Fruit fly (Drosophila melanogaster) whole organism, embryonic: ENCODE results near the gene SkpA.

Experiments used
- ATbp ChIP-seq: fragments of 200-800 bp; sonication (Bioruptor generic); optimal IDR thresholded peaks from 2 replicates; lab custom pipeline; 2017; ENCODE audit warnings: missing biosample characterization, mild to moderate bottlenecking, missing genetic modification characterization, missing genetic modification reagents
- Asciz ChIP-seq: fragments of 200-800 bp; sonication (Bioruptor generic); optimal IDR thresholded peaks from 2 replicates; lab custom pipeline; 2017; ENCODE audit warnings: missing biosample characterization, mild to moderate bottlenecking, missing genetic modification characterization, missing genetic modification reagents
- C15 ChIP-seq: fragments of 200-800 bp; sonication (Bioruptor generic); IDR thresholded peaks from 3 replicates; pipeline ENCODE4 v1.3.6; 2022; ENCODE audit warnings: missing biosample characterization, missing genetic modification characterization
- CG10267 ChIP-seq: fragments of 200-800 bp; sonication (Bioruptor generic); optimal IDR thresholded peaks from 2 replicates; lab custom pipeline; 2018; ENCODE audit warnings: missing biosample characterization, mild to moderate bottlenecking, missing genetic modification characterization, moderate library complexity
- CG10366 ChIP-seq: fragments of 200-800 bp; sonication (Bioruptor generic); IDR thresholded peaks from 2 replicates; pipeline ENCODE4 v1.3.6; 2022; ENCODE audit warnings: missing biosample characterization, missing genetic modification characterization
- CG12299 ChIP-seq: fragments of 200-800 bp; sonication (Bioruptor generic); optimal IDR thresholded peaks from 2 replicates; lab custom pipeline; 2018; ENCODE audit warnings: missing biosample characterization, mild to moderate bottlenecking, missing genetic modification characterization
- CG13894 ChIP-seq: fragments of 200-800 bp; sonication (Bioruptor generic); optimal IDR thresholded peaks from 3 replicates; lab custom pipeline; 2018; ENCODE audit warnings: missing biosample characterization, mild to moderate bottlenecking, missing genetic modification characterization, moderate library complexity
- CG14965 ChIP-seq: fragments of 200-800 bp; sonication (Bioruptor generic); optimal IDR thresholded peaks from 2 replicates; lab custom pipeline; 2016; ENCODE audit warnings: missing biosample characterization, missing genetic modification characterization, borderline replicate concordance
- CG17385 ChIP-seq: fragments of 200-800 bp; sonication (Bioruptor generic); optimal IDR thresholded peaks from 3 replicates; lab custom pipeline; 2018; ENCODE audit warnings: missing biosample characterization, mild to moderate bottlenecking, missing genetic modification characterization
- CG1792 ChIP-seq: fragments of 200-800 bp; sonication (Bioruptor generic); optimal IDR thresholded peaks from 2 replicates; lab custom pipeline; 2016; ENCODE audit warnings: missing biosample characterization, missing genetic modification characterization
- CG31365 ChIP-seq: fragments of 200-800 bp; sonication (Bioruptor generic); optimal IDR thresholded peaks from 2 replicates; lab custom pipeline; 2018; ENCODE audit warnings: missing biosample characterization, mild to moderate bottlenecking, missing genetic modification characterization
- CG34224 ChIP-seq: fragments of 200-800 bp; sonication (Bioruptor generic); IDR thresholded peaks from 3 replicates; pipeline ENCODE4 v1.3.6; 2022; ENCODE audit warnings: missing biosample characterization, missing genetic modification characterization; ENCODE audit not compliant: partially characterized antibody
- CG42726 ChIP-seq: fragments of 200-800 bp; sonication (Bioruptor generic); IDR thresholded peaks from 2 replicates; pipeline ENCODE4 v1.3.6; 2022; ENCODE audit warnings: missing biosample characterization, missing genetic modification characterization; ENCODE audit not compliant: partially characterized antibody
- CG6689 ChIP-seq: fragments of 200-800 bp; sonication (Bioruptor generic); IDR thresholded peaks from 2 replicates; pipeline ENCODE4 v1.3.6; 2022; ENCODE audit warnings: missing biosample characterization, missing genetic modification characterization
- CG6791 ChIP-seq: fragments of 200-800 bp; sonication (Bioruptor generic); IDR thresholded peaks from 3 replicates; pipeline ENCODE4 v1.3.6; 2022; ENCODE audit warnings: missing biosample characterization, missing genetic modification characterization; ENCODE audit not compliant: partially characterized antibody
- CG7556 ChIP-seq: fragments of 200-800 bp; sonication (Bioruptor generic); optimal IDR thresholded peaks from 2 replicates; lab custom pipeline; 2017; ENCODE audit warnings: missing biosample characterization, mild to moderate bottlenecking, missing genetic modification characterization
- CG7839 ChIP-seq: fragments of 200-800 bp; sonication (Bioruptor generic); optimal IDR thresholded peaks from 3 replicates; lab custom pipeline; 2018; ENCODE audit warnings: missing biosample characterization, mild to moderate bottlenecking, missing genetic modification characterization, moderate library complexity
- CG8089 ChIP-seq: fragments of 200-800 bp; sonication (Bioruptor generic); optimal IDR thresholded peaks from 3 replicates; lab custom pipeline; 2016; ENCODE audit warnings: missing biosample characterization, missing genetic modification characterization
- CG8359 ChIP-seq: fragments of 200-800 bp; sonication (Bioruptor generic); optimal IDR thresholded peaks from 2 replicates; lab custom pipeline; 2017; ENCODE audit warnings: missing biosample characterization, mild to moderate bottlenecking, missing genetic modification characterization, borderline replicate concordance
- CG8765 ChIP-seq: fragments of 200-800 bp; sonication (Bioruptor generic); IDR thresholded peaks from 2 replicates; pipeline ENCODE4 v1.3.6; 2022; ENCODE audit warnings: missing biosample characterization, missing genetic modification characterization
- Hr51 ChIP-seq, 2 experiments: fragments of 200-800 bp; sonication (Bioruptor generic); optimal IDR thresholded peaks; 2 replicates in 1 of 2; 3 replicates in 1 of 2; lab custom pipeline; 2016 to 2018; ENCODE audit warnings: missing biosample characterization in 2 of 2, missing genetic modification characterization in 2 of 2, mild to moderate bottlenecking in 1 of 2, moderate library complexity in 1 of 2
- Max ChIP-seq: fragments of 200-800 bp; sonication (Bioruptor generic); optimal IDR thresholded peaks from 2 replicates; lab custom pipeline; 2016; ENCODE audit warnings: missing biosample characterization, mild to moderate bottlenecking, missing genetic modification characterization
- Poxn ChIP-seq: fragments of 200-800 bp; sonication (Bioruptor generic); IDR thresholded peaks from 2 replicates; pipeline ENCODE4 v1.3.6; 2022; ENCODE audit warnings: missing biosample characterization, missing genetic modification characterization
- Rfx ChIP-seq: fragments of 200-800 bp; sonication (Bioruptor generic); IDR thresholded peaks from 2 replicates; pipeline ENCODE4 v1.3.6; 2022; ENCODE audit warnings: missing biosample characterization, missing genetic modification characterization
- Scr ChIP-seq: fragments of 200-800 bp; sonication (Bioruptor generic); IDR thresholded peaks from 2 replicates; pipeline ENCODE4 v1.3.6; 2022; ENCODE audit warnings: missing biosample characterization, missing genetic modification characterization; ENCODE audit not compliant: partially characterized antibody
- Sin3A ChIP-seq: fragments of >200 bp; optimal IDR thresholded peaks from 2 replicates; lab custom pipeline; 2018
- Spps ChIP-seq: fragments of 200-800 bp; sonication (Bioruptor generic); optimal IDR thresholded peaks from 2 replicates; lab custom pipeline; 2018; ENCODE audit warnings: missing biosample characterization, mild to moderate bottlenecking, missing genetic modification characterization
- Sry-δ ChIP-seq: fragments of 200-800 bp; sonication (Bioruptor generic); optimal IDR thresholded peaks from 2 replicates; lab custom pipeline; 2016; ENCODE audit warnings: missing biosample characterization, missing genetic modification characterization
- bcd ChIP-seq: fragments of 200-800 bp; sonication (Bioruptor generic); optimal IDR thresholded peaks from 2 replicates; lab custom pipeline; 2017; ENCODE audit warnings: missing biosample characterization, mild to moderate bottlenecking, missing genetic modification characterization
- cato ChIP-seq: fragments of 200-800 bp; sonication (Bioruptor generic); optimal IDR thresholded peaks from 2 replicates; lab custom pipeline; 2016; ENCODE audit warnings: missing biosample characterization, missing genetic modification characterization, borderline replicate concordance
- chm ChIP-seq: fragments of 200-800 bp; sonication (Bioruptor generic); IDR thresholded peaks from 2 replicates; pipeline ENCODE4 v1.3.6; 2022; ENCODE audit warnings: missing biosample characterization, missing genetic modification characterization
- crp ChIP-seq, 2 experiments: fragments of 200-800 bp; sonication (Bioruptor generic); optimal IDR thresholded peaks; 2 replicates in 1 of 2; 3 replicates in 1 of 2; lab custom pipeline; 2017; ENCODE audit warnings: missing biosample characterization in 2 of 2, missing genetic modification characterization in 2 of 2, mild to moderate bottlenecking in 1 of 2, moderate library complexity in 1 of 2
- danr ChIP-seq: fragments of 200-800 bp; sonication (Bioruptor generic); IDR thresholded peaks from 2 replicates; pipeline ENCODE4 v1.3.6; 2022; ENCODE audit warnings: missing biosample characterization, missing genetic modification characterization
- fd96Cb ChIP-seq: fragments of 200-800 bp; sonication (Bioruptor generic); optimal IDR thresholded peaks from 2 replicates; lab custom pipeline; 2018; ENCODE audit warnings: missing biosample characterization, mild to moderate bottlenecking, missing genetic modification characterization, moderate library complexity
- hth ChIP-seq: fragments of >200 bp; optimal IDR thresholded peaks from 2 replicates; lab custom pipeline; 2017; ENCODE audit warnings: inconsistent platforms
- luna ChIP-seq: fragments of 200-800 bp; sonication (Bioruptor generic); optimal IDR thresholded peaks from 2 replicates; lab custom pipeline; 2016; ENCODE audit warnings: missing biosample characterization, missing genetic modification characterization
- nau ChIP-seq: fragments of 200-800 bp; sonication (Bioruptor generic); optimal IDR thresholded peaks from 3 replicates; lab custom pipeline; 2017; ENCODE audit warnings: missing biosample characterization, mild to moderate bottlenecking, missing genetic modification characterization, missing genetic modification reagents
- nom ChIP-seq: fragments of 200-800 bp; sonication (Bioruptor generic); optimal IDR thresholded peaks from 2 replicates; lab custom pipeline; 2017; ENCODE audit warnings: missing biosample characterization, missing genetic modification characterization, mild to moderate bottlenecking, moderate library complexity, missing genetic modification reagents
- p53 ChIP-seq: fragments of 200-800 bp; sonication (Bioruptor generic); optimal IDR thresholded peaks from 2 replicates; lab custom pipeline; 2016; ENCODE audit warnings: missing biosample characterization, missing genetic modification characterization
- pan ChIP-seq, 4 experiments: fragments of >200 bp in 3 of 4; fragments of 200-800 bp in 1 of 4; sonication (Bioruptor generic) in 1 of 4; optimal IDR thresholded peaks in 3 of 4; IDR thresholded peaks in 1 of 4; 2 replicates each; pipeline versions ENCODE4 v1.3.6 to Lab custom; 2017 to 2022; ENCODE audit warnings: missing biosample characterization in 2 of 4, missing genetic modification characterization in 2 of 4, mixed read lengths in 1 of 4
- prd ChIP-seq, 3 experiments: fragments of >200 bp in 2 of 3; fragments of 200-800 bp in 1 of 3; sonication (Bioruptor generic) in 1 of 3; optimal IDR thresholded peaks in 2 of 3; IDR thresholded peaks in 1 of 3; 2 replicates in 2 of 3; 3 replicates in 1 of 3; pipeline versions ENCODE4 v1.3.6 to Lab custom; 2017 to 2022; ENCODE audit warnings: missing biosample characterization in 1 of 3, missing genetic modification characterization in 1 of 3
- sd ChIP-seq: fragments of 200-800 bp; sonication (Bioruptor generic); optimal IDR thresholded peaks from 3 replicates; lab custom pipeline; 2018; ENCODE audit warnings: missing biosample characterization, mild to moderate bottlenecking, missing genetic modification characterization, moderate library complexity
- shn ChIP-seq: fragments of 200-800 bp; sonication (Bioruptor generic); optimal IDR thresholded peaks from 3 replicates; lab custom pipeline; 2016; ENCODE audit warnings: missing biosample characterization, missing genetic modification characterization
- tll ChIP-seq, 2 experiments: fragments of 200-800 bp in 1 of 2; fragments of >200 bp in 1 of 2; sonication (Bioruptor generic) in 1 of 2; optimal IDR thresholded peaks; 2 replicates each; lab custom pipeline; 2017 to 2019; ENCODE audit warnings: missing biosample characterization in 2 of 2, missing genetic modification characterization in 2 of 2, mild to moderate bottlenecking in 1 of 2, moderate library complexity in 1 of 2
- toy ChIP-seq: fragments of 200-800 bp; sonication (Bioruptor generic); IDR thresholded peaks from 2 replicates; pipeline ENCODE4 v1.3.6; 2022; ENCODE audit warnings: missing biosample characterization, missing genetic modification characterization
- trem ChIP-seq: fragments of 200-800 bp; optimal IDR thresholded peaks from 3 replicates; lab custom pipeline; 2019; ENCODE audit warnings: missing biosample characterization, mild to moderate bottlenecking, missing genetic modification characterization, moderate library complexity
- wor ChIP-seq: fragments of 200-800 bp; sonication (Bioruptor generic); IDR thresholded peaks from 2 replicates; pipeline ENCODE4 v1.3.6; 2022; ENCODE audit warnings: missing biosample characterization, missing genetic modification characterization

The SkpA gene

DNA sequence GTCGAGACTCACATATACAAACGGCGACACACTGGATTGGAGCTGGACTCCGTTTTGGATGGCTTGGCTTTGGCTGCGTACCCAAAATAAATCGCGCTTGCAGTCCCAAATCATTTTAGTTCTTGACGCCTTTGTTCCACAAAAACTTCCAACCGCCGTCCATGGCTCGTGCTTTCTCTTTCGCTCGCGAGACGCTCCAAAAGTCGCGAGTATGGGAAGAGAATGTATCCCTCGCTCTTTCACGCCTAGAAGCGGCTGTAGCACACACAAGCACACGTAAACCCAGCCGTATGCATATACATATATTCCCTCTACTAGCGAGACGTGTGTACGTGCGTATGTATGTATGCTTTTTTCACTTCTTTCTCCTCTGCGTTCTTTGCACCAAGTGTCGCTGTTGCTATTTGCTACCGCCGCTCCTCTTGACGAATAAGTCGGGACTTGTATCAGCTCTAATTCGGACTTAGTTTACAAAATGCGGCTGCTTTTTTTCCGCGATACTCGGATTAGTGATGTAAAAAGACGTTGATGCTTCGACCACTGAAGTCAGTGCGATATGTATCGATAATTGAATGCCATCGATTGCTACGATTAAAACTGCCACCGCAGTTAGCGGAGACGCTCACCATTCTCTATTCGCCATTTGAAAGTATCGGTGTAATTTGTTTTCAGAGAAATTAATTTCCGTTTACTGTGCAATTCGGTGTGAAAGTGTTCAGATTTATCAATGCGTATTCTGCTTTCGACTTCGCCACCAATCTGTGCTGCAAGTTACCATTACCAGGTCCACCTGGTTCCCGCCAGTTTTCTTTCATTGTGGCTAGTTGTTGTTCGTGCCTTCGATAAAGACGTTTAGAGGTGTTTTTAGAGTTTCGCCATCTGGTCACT lies at the start of gene SkpA, which contains the start of gene Hmt4-20 (continued):
- TF ChIP-seq C15 (no peak), CG8765 (no peak), CG6689 (GFP tag; lab: Robert Waterston, UW) (no peak), CG6791 (GFP tag; lab: Robert Waterston, UW) (peak; percentile 93), Spps (tag; lab: Kevin White, UChicago) (no peak), Sin3A (lab: Kevin White, UChicago) (peak; percentile 100), Hr51 (GFP tag; optimal IDR thresholded peaks at IDR 0.05; lab: Kevin White, UChicago) (no peak), nom (GFP tag; lab: Kevin White, UChicago) (no peak), luna (no peak), Scr (peak; percentile 92), CG10366 (GFP tag; lab: Robert Waterston, UW) (no peak), p53 (peak; percentile 16), wor (no peak), pan (optimal IDR thresholded peaks at IDR 0.05; lab: Kevin White, UChicago) (no peak), pan (GFP tag; optimal IDR thresholded peaks at IDR 0.05 in 1 of 2, IDR thresholded peaks at IDR 0.05 in 1 of 2) (no peak), CG7556 (GFP tag; lab: Kevin White, UChicago) (no peak), CG14965 (GFP tag; lab: Kevin White, UChicago) (no peak), CG7839 (no peak), crp (GFP tag; optimal IDR thresholded peaks at IDR 0.05; lab: Kevin White, UChicago) (no peak), CG42726 (GFP tag; lab: Robert Waterston, UW) (peak; percentile 96), CG31365 (tag; lab: Kevin White, UChicago) (no peak), CG8359 (no peak), CG13894 (tag; lab: Kevin White, UChicago) (no peak), ATbp (no peak), CG1792 (GFP tag; lab: Kevin White, UChicago) (no peak), sd (tag; lab: Kevin White, UChicago) (no peak), nau (GFP tag; lab: Kevin White, UChicago) (no peak), Max (GFP tag; lab: Kevin White, UChicago) (no peak), tll (GFP tag; optimal IDR thresholded peaks at IDR 0.05; lab: Kevin White, UChicago) (peak in 1 of 2 experiments; percentile 58), CG8089 (GFP tag; lab: Kevin White, UChicago) (no peak), toy (GFP tag; lab: Robert Waterston, UW) (no peak), Sry-δ (peak; percentile 99), fd96Cb (tag; lab: Kevin White, UChicago) (no peak), Poxn (no peak), CG34224 (GFP tag; lab: Robert Waterston, UW) (peak; percentile 78), CG10267 (peak; percentile 62), Rfx (GFP tag; lab: Robert Waterston, UW) (no peak; the same call in 1 of the 2 replicates), bcd (GFP tag; lab: Kevin White, UChicago) (peak; percentile 12), trem (tag; lab: Kevin White, UChicago) (peak; percentile 84), CG17385 (GFP tag; lab: Kevin White, UChicago) (no peak), danr (no peak), prd (optimal IDR thresholded peaks at IDR 0.05; lab: Kevin White, UChicago) (no peak), prd (GFP tag; IDR thresholded peaks at IDR 0.05; lab: Robert Waterston, UW) (no peak), cato (GFP tag; lab: Kevin White, UChicago) (no peak), chm (GFP tag; lab: Robert Waterston, UW) (no peak), hth (lab: Kevin White, UChicago) (no peak), shn (GFP tag; lab: Kevin White, UChicago) (no peak), Asciz (GFP tag; lab: Kevin White, UChicago) (no peak), CG12299 (tag; lab: Kevin White, UChicago) (no peak)
